Worm (Caenorhabditis elegans): ENCODE results near the gene ptr-22.

DNA sequence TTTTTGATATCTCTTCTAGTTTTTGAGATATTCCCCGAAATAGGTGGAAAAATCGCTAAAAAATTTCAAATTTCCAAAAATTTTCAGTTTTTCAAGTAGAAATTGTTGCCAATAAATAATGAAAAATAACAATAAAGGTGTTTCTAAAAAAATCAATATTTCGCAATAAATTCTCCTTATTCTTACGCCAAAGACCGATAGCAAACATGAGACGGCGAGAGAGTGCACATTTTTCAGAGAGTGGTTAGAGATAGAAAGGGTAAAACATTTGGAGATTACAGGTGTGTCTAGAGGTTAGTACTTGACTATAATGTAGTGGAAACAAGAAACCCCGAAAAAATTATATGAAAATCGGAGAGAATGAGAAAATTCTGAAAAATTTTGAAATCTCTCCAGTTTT is 29.6 kb downstream of the ptr-22 start:
- no peak for TF ChIP-seq dmd-4 (tag; optimal IDR thresholded peaks at IDR 0.05)
- TF ChIP-seq nhr-6 (tag; optimal IDR thresholded peaks at IDR 0.05) = no peak
- TF ChIP-seq snpc-4 (tag; optimal IDR thresholded peaks at IDR 0.05) = no peak
- TF ChIP-seq mab-5 (tag; optimal IDR thresholded peaks at IDR 0.05) = no peak
- TF ChIP-seq F13H6.1 (tag; optimal IDR thresholded peaks at IDR 0.05) = peak; percentile 14
- TF ChIP-seq egl-27 (tag; optimal IDR thresholded peaks at IDR 0.05) = no peak
- TF ChIP-seq sma-3 (GFP tag; optimal IDR thresholded peaks at IDR 0.05) = no peak
- no peak for TF ChIP-seq nhr-10 (tag; optimal IDR thresholded peaks at IDR 0.05)
- TF ChIP-seq nhr-12 (tag; optimal IDR thresholded peaks at IDR 0.05) = no peak
- TF ChIP-seq ama-1 (optimal IDR thresholded peaks at IDR 0.05) = no peak
- no peak for TF ChIP-seq lin-13 (GFP tag; optimal IDR thresholded peaks at IDR 0.05)
